Worm (Caenorhabditis elegans) whole organism, mixed stage, embryonic: ENCODE measurements around the gene chil-27.

ENCODE experiments used
- blmp-1 ChIP-seq: fragments of 150-350 bp; optimal IDR thresholded peaks from 2 replicates; lab custom pipeline; 2014; ENCODE audit warnings: missing biosample characterization, missing genetic modification characterization
- ceh-43 ChIP-seq: fragments of 200-800 bp; sonication (Bioruptor generic); optimal IDR thresholded peaks from 2 replicates; lab custom pipeline; 2018; ENCODE audit warnings: mild to moderate bottlenecking, missing genetic modification characterization, moderate library complexity, missing compliant biosample characterization
- elt-3 ChIP-seq: fragments of 150-350 bp; optimal IDR thresholded peaks from 2 replicates; lab custom pipeline; 2014; ENCODE audit warnings: missing biosample characterization, missing genetic modification characterization
- lin-13 ChIP-seq: fragments of 150-350 bp; optimal IDR thresholded peaks from 2 replicates; lab custom pipeline; 2014; ENCODE audit warnings: missing biosample characterization, missing genetic modification characterization
- nhr-76 ChIP-seq: sonication (generic microtip); optimal IDR thresholded peaks from 2 replicates; lab custom pipeline; 2017; ENCODE audit warnings: missing biosample characterization, missing genetic modification characterization
- sem-2 ChIP-seq: fragments of 200-800 bp; sonication (Bioruptor generic); optimal IDR thresholded peaks from 2 replicates; lab custom pipeline; 2018; ENCODE audit warnings: mild to moderate bottlenecking, missing genetic modification characterization, missing compliant biosample characterization
- sptf-1 ChIP-seq: sonication (generic microtip); optimal IDR thresholded peaks from 2 replicates; lab custom pipeline; 2017; ENCODE audit warnings: mild to moderate bottlenecking, missing genetic modification characterization, moderate library complexity, missing compliant biosample characterization
- unc-62 ChIP-seq: fragments of 150-350 bp; optimal IDR thresholded peaks from 2 replicates; lab custom pipeline; 2014; ENCODE audit warnings: missing biosample characterization, missing genetic modification reagents, missing genetic modification characterization

DNA sequence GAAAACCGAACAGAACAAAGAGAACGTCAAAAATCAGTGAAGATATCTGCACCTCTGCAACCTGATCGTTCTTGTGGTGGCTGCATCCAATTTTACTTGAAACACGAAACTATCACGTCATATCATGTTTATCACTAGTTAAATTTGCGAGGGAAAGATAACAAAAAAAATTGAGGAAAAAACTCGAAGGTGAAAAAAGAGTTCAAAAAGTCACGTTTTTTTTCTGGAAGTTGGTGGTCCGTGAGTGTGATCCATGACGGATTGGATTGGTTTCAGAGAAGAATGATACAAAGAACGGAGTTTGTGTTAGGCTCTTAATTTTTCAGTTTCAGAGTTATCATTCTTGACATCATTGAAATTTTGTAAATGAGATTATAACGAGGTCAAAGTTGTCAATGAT lies 4.9 kb downstream of the chil-27 start:
- TF ChIP-seq sptf-1 (no peak), lin-13 (tag; lab: Kevin White, UChicago) (no peak), sem-2 (GFP tag; lab: Kevin White, UChicago) (no peak), blmp-1 (tag; lab: Kevin White, UChicago) (no peak), nhr-76 (no peak), unc-62 (no peak), ceh-43 (GFP tag; lab: Kevin White, UChicago) (no peak), elt-3 (tag; lab: Kevin White, UChicago) (no peak)
